Worm (Caenorhabditis elegans): Measurements from ENCODE around the gene elt-1.

elt-1 gene

DNA sequence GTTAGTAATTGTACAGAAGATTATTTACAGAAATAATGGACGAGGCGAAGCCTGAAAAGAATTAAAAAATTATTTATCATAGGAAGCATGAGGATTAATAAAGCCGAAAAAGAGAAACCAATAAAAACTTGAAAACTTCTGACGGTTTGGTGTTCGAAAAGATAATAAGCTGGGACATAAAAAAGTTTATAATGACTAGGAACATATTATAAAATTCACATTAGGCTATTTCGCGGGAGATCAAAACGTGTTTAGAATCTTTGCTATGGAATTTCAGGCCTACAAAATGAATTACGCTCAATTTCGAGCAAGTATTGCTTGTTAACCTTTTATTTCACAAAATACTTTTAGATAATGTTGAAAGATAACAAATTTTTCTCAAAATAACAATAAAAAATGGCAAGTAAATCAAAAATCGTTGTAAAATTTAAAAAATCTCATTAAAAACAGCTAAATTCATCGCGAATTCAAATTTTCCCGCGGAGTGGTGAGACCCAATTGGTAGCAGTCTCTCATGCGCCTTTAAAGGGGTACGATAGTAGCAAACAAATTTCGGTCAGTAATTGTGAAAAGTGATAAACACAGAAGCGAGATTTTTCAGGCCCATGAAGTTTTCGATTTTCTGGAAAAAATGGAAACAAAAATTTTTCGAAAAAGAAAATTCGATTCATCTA, 25.9 kb upstream of the elt-1 start, which contains the start of gene trcs-1:
trcs-1 (minus strand) TSS at position 51 of the 674 bp plus-strand sequence.
- no peak for TF ChIP-seq athp-1 (tag; optimal IDR thresholded peaks at IDR 0.05)
- no peak for TF ChIP-seq sea-2 (GFP tag; IDR thresholded peaks at IDR 0.05)
- no peak for TF ChIP-seq ceh-100 (GFP tag; IDR thresholded peaks at IDR 0.05)
- 0 out of 2 replicates have a peak, but pooled peaks have one; percentile 64 for TF ChIP-seq attf-6 (GFP tag; IDR thresholded peaks at IDR 0.05)
- no peak for TF ChIP-seq cebp-1 (GFP tag; IDR thresholded peaks at IDR 0.05)
- TF ChIP-seq cebp-1 (tag; optimal IDR thresholded peaks at IDR 0.05): no peak
- TF ChIP-seq hsf-1 (GFP tag; IDR thresholded peaks at IDR 0.05): peak; percentile 55; the same call in 1 of the 2 replicates
- TF ChIP-seq ekl-4 (GFP tag; IDR thresholded peaks at IDR 0.05): no peak
- no peak for TF ChIP-seq bed-1 (GFP tag; IDR thresholded peaks at IDR 0.05)
- TF ChIP-seq snpc-4 (GFP tag; optimal IDR thresholded peaks at IDR 0.05): peak; percentile 66
- TF ChIP-seq snpc-4 (tag; optimal IDR thresholded peaks at IDR 0.05): peak in 3 of 4 experiments; percentile 10 to 78 (median 26)
- peak; percentile 32 for TF ChIP-seq him-1 (tag; optimal IDR thresholded peaks at IDR 0.05)
- no peak for TF ChIP-seq T07F8.4 (tag; optimal IDR thresholded peaks at IDR 0.05)
- no peak for TF ChIP-seq mes-4 (tag; optimal IDR thresholded peaks at IDR 0.05)
- no peak for TF ChIP-seq zfh-2 (GFP tag; conservative IDR thresholded peaks at IDR 0.05)
- peak; percentile 73 for TF ChIP-seq tlf-1 (GFP tag; optimal IDR thresholded peaks at IDR 0.05)
- no peak for TF ChIP-seq ceh-40 (GFP tag; IDR thresholded peaks at IDR 0.05)
- TF ChIP-seq pbrm-1 (GFP tag; IDR thresholded peaks at IDR 0.05): no peak
- no peak for TF ChIP-seq zim-3 (tag; optimal IDR thresholded peaks at IDR 0.05)
- TF ChIP-seq ceh-91 (GFP tag; IDR thresholded peaks at IDR 0.05): peak; percentile 88
- TF ChIP-seq dox-1 (GFP tag; IDR thresholded peaks at IDR 0.05): peak; percentile 80; the same call in 1 of the 2 replicates
- TF ChIP-seq unc-130 (GFP tag; optimal IDR thresholded peaks at IDR 0.05): peak; percentile 40
- no peak for TF ChIP-seq aptf-2 (GFP tag; conservative IDR thresholded peaks at IDR 0.05)
- TF ChIP-seq snpc-1.1 (tag; optimal IDR thresholded peaks at IDR 0.05; ENCODE audit: insufficient read depth): peak; percentile 74
- TF ChIP-seq attf-5 (GFP tag; optimal IDR thresholded peaks at IDR 0.05): no peak
- TF ChIP-seq D2030.7 (GFP tag; IDR thresholded peaks at IDR 0.05): peak; percentile 77; the same call in 1 of the 2 replicates
- no peak for TF ChIP-seq B0035.1 (tag; optimal IDR thresholded peaks at IDR 0.05)
- peak; percentile 98 for TF ChIP-seq lsl-1 (GFP tag; optimal IDR thresholded peaks at IDR 0.05)
- TF ChIP-seq dpl-1 (GFP tag; optimal IDR thresholded peaks at IDR 0.05): peak; percentile 83
- no peak for TF ChIP-seq chd-7 (tag; optimal IDR thresholded peaks at IDR 0.05)
- no peak for TF ChIP-seq madf-3 (GFP tag; IDR thresholded peaks at IDR 0.05)
- TF ChIP-seq nfya-2 (GFP tag; IDR thresholded peaks at IDR 0.05): no peak
- TF ChIP-seq F33H1.4 (GFP tag; IDR thresholded peaks at IDR 0.05): peak; percentile 96
- TF ChIP-seq rcor-1 (GFP tag; IDR thresholded peaks at IDR 0.05): peak; percentile 71; the same call in 1 of the 2 replicates
- peak; percentile 70 for TF ChIP-seq F49E8.2 (tag; optimal IDR thresholded peaks at IDR 0.05; ENCODE audit: insufficient read depth)
- TF ChIP-seq egrh-3 (GFP tag; IDR thresholded peaks at IDR 0.05): no peak
- TF ChIP-seq Y95B8A.8 (GFP tag; IDR thresholded peaks at IDR 0.05): 0 out of 2 replicates have a peak, but pooled peaks have one; percentile 63
- no peak for TF ChIP-seq ceh-58 (GFP tag; IDR thresholded peaks at IDR 0.05)
- TF ChIP-seq B0336.3 (GFP tag; IDR thresholded peaks at IDR 0.05): peak; percentile 70
- TF ChIP-seq lin-40 (tag; optimal IDR thresholded peaks at IDR 0.05): no peak
- no peak for TF ChIP-seq hmg-20 (GFP tag; IDR thresholded peaks at IDR 0.05)
- TF ChIP-seq attf-3 (GFP tag; conservative IDR thresholded peaks at IDR 0.05): 0 out of 2 replicates have a peak, but pooled peaks have one; percentile 53
- peak; percentile 92 for TF ChIP-seq madf-8 (GFP tag; conservative IDR thresholded peaks at IDR 0.05)
- TF ChIP-seq tbp1 (GFP tag; optimal IDR thresholded peaks at IDR 0.05): peak; percentile 51
- TF ChIP-seq F23B12.7 (tag; optimal IDR thresholded peaks at IDR 0.05; ENCODE audit: insufficient read depth): no peak
- TF ChIP-seq C17E4.6 (GFP tag; IDR thresholded peaks at IDR 0.05): peak; percentile 49; the same call in 1 of the 2 replicates
- peak; percentile 60 for TF ChIP-seq snpc-1.3 (tag; optimal IDR thresholded peaks at IDR 0.05; ENCODE audit: insufficient read depth)
